Worm (Caenorhabditis elegans) whole organism, L2 larva: Measurements from ENCODE around the gene csc-1.

Experiments
- C34F6.9 ChIP-seq: fragments of 150-350 bp; optimal IDR thresholded peaks from 2 replicates; lab custom pipeline; 2014; ENCODE audit warnings: missing biosample characterization, missing genetic modification characterization
- F13H6.1 ChIP-seq: sonication (generic microtip); optimal IDR thresholded peaks from 2 replicates; lab custom pipeline; 2016; ENCODE audit warnings: missing genetic modification characterization, missing compliant biosample characterization
- R02D3.7 ChIP-seq: fragments of 150-350 bp; optimal IDR thresholded peaks from 2 replicates; lab custom pipeline; 2014; ENCODE audit warnings: missing biosample characterization, missing genetic modification characterization
- Y55F3AM.14 ChIP-seq: fragments of 200-800 bp; sonication (Bioruptor generic); optimal IDR thresholded peaks from 2 replicates; lab custom pipeline; 2018; ENCODE audit warnings: mild to moderate bottlenecking, missing genetic modification characterization, missing compliant biosample characterization
- ZK546.5 ChIP-seq: sonication (generic microtip); optimal IDR thresholded peaks from 2 replicates; lab custom pipeline; 2017; ENCODE audit warnings: missing biosample characterization, missing genetic modification characterization
- alr-1 ChIP-seq: fragments of 150-350 bp; optimal IDR thresholded peaks from 2 replicates; lab custom pipeline; 2014; ENCODE audit warnings: missing biosample characterization, missing genetic modification characterization
- aly-2 ChIP-seq: fragments of 150-350 bp; optimal IDR thresholded peaks from 2 replicates; lab custom pipeline; 2014; ENCODE audit warnings: missing biosample characterization, missing genetic modification characterization
- ama-1 ChIP-seq: fragments of 150-350 bp; optimal IDR thresholded peaks from 2 replicates; lab custom pipeline; 2018; ENCODE audit warnings: inconsistent platforms
- blmp-1 ChIP-seq: sonication (generic microtip); optimal IDR thresholded peaks from 2 replicates; lab custom pipeline; 2017; ENCODE audit warnings: missing genetic modification characterization, mild to moderate bottlenecking, missing compliant biosample characterization, antibody characterized with exemption, moderate library complexity; ENCODE audit not compliant: insufficient read depth
- ceh-16 ChIP-seq: fragments of 150-350 bp; optimal IDR thresholded peaks from 2 replicates; lab custom pipeline; 2014; ENCODE audit warnings: missing biosample characterization, missing genetic modification characterization
- ceh-82 ChIP-seq: fragments of 150-350 bp; optimal IDR thresholded peaks from 2 replicates; lab custom pipeline; 2014; ENCODE audit warnings: missing biosample characterization, missing genetic modification characterization
- crh-2 ChIP-seq: sonication (generic microtip); optimal IDR thresholded peaks from 2 replicates; lab custom pipeline; 2017; ENCODE audit warnings: missing biosample characterization, missing genetic modification characterization
- egl-27 ChIP-seq: sonication (generic microtip); optimal IDR thresholded peaks from 3 replicates; lab custom pipeline; 2017; ENCODE audit warnings: missing biosample characterization, missing genetic modification reagents, missing genetic modification characterization
- elt-1 ChIP-seq: fragments of 150-350 bp; optimal IDR thresholded peaks from 2 replicates; lab custom pipeline; 2014; ENCODE audit warnings: missing biosample characterization, missing genetic modification characterization
- elt-3 ChIP-seq: sonication (generic microtip); optimal IDR thresholded peaks from 2 replicates; lab custom pipeline; 2017; ENCODE audit warnings: missing biosample characterization, missing genetic modification characterization
- fos-1 ChIP-seq: fragments of 150-350 bp; optimal IDR thresholded peaks from 2 replicates; lab custom pipeline; 2014; ENCODE audit warnings: missing biosample characterization, missing genetic modification characterization
- gmeb-1 ChIP-seq: fragments of 150-350 bp; optimal IDR thresholded peaks from 2 replicates; lab custom pipeline; 2014; ENCODE audit warnings: missing biosample characterization, missing genetic modification characterization
- lin-11 ChIP-seq: fragments of 150-350 bp; sonication (generic microtip); optimal IDR thresholded peaks from 2 replicates; lab custom pipeline; 2014; ENCODE audit warnings: missing biosample characterization, missing genetic modification characterization, inconsistent platforms, mixed read lengths
- lin-13 ChIP-seq: fragments of 150-350 bp; optimal IDR thresholded peaks from 2 replicates; lab custom pipeline; 2014; ENCODE audit warnings: missing biosample characterization, missing genetic modification reagents, missing genetic modification characterization
- lsy-2 ChIP-seq, 2 experiments: fragments of 150-350 bp in 1 of 2; sonication (generic microtip) in 1 of 2; optimal IDR thresholded peaks; 2 replicates each; lab custom pipeline; 2014 to 2017; ENCODE audit warnings: missing biosample characterization in 2 of 2, missing genetic modification characterization in 2 of 2
- mbf-1 ChIP-seq: sonication (generic microtip); optimal IDR thresholded peaks from 2 replicates; lab custom pipeline; 2017; ENCODE audit warnings: missing biosample characterization, missing genetic modification characterization
- mdl-1 ChIP-seq, 2 experiments: fragments of 150-350 bp in 1 of 2; sonication (generic microtip) in 1 of 2; optimal IDR thresholded peaks; 2 replicates each; lab custom pipeline; 2017; ENCODE audit warnings: missing biosample characterization in 2 of 2, missing genetic modification characterization in 2 of 2
- nhr-10 ChIP-seq: sonication (generic microtip); optimal IDR thresholded peaks from 2 replicates; lab custom pipeline; 2017; ENCODE audit warnings: missing biosample characterization, missing genetic modification characterization
- nhr-11 ChIP-seq: fragments of 150-350 bp; optimal IDR thresholded peaks from 2 replicates; lab custom pipeline; 2014; ENCODE audit warnings: missing biosample characterization, missing genetic modification characterization
- nhr-12 ChIP-seq: fragments of 150-350 bp; optimal IDR thresholded peaks from 2 replicates; lab custom pipeline; 2014; ENCODE audit warnings: missing biosample characterization, missing genetic modification characterization
- nhr-21 ChIP-seq: fragments of 150-350 bp; optimal IDR thresholded peaks from 2 replicates; lab custom pipeline; 2014; ENCODE audit warnings: missing biosample characterization, missing genetic modification characterization
- nhr-237 ChIP-seq: fragments of 150-350 bp; optimal IDR thresholded peaks from 2 replicates; lab custom pipeline; 2014; ENCODE audit warnings: missing biosample characterization, missing genetic modification characterization
- nhr-25 ChIP-seq: fragments of 150-350 bp; sonication (generic microtip); optimal IDR thresholded peaks from 3 replicates; lab custom pipeline; 2014; ENCODE audit warnings: missing biosample characterization, missing genetic modification characterization
- nhr-6 ChIP-seq: fragments of 150-350 bp; optimal IDR thresholded peaks from 2 replicates; lab custom pipeline; 2014; ENCODE audit warnings: missing biosample characterization, missing genetic modification characterization
- nhr-77 ChIP-seq: fragments of 150-350 bp; optimal IDR thresholded peaks from 2 replicates; lab custom pipeline; 2014; ENCODE audit warnings: missing biosample characterization, missing genetic modification characterization
- peb-1 ChIP-seq: fragments of 150-350 bp; optimal IDR thresholded peaks from 2 replicates; lab custom pipeline; 2014; ENCODE audit warnings: missing biosample characterization, missing genetic modification characterization
- sem-4 ChIP-seq: fragments of 150-350 bp; optimal IDR thresholded peaks from 2 replicates; lab custom pipeline; 2014; ENCODE audit warnings: missing biosample characterization, missing genetic modification reagents, missing genetic modification characterization
- skn-1 ChIP-seq: sonication (generic microtip); optimal IDR thresholded peaks from 2 replicates; lab custom pipeline; 2017; ENCODE audit warnings: missing biosample characterization, missing genetic modification characterization
- snpc-4 ChIP-seq: fragments of 150-350 bp; optimal IDR thresholded peaks from 2 replicates; lab custom pipeline; 2014; ENCODE audit warnings: missing biosample characterization, missing genetic modification characterization
- unc-39 ChIP-seq: fragments of 150-350 bp; optimal IDR thresholded peaks from 2 replicates; lab custom pipeline; 2014; ENCODE audit warnings: missing biosample characterization, missing genetic modification characterization
- unc-55 ChIP-seq: fragments of 150-350 bp; sonication (generic microtip); optimal IDR thresholded peaks from 3 replicates; lab custom pipeline; 2014; ENCODE audit warnings: missing biosample characterization, missing genetic modification reagents, missing genetic modification characterization
- unc-62 ChIP-seq: fragments of 150-350 bp; optimal IDR thresholded peaks from 2 replicates; lab custom pipeline; 2014; ENCODE audit warnings: missing biosample characterization, missing genetic modification reagents, missing genetic modification characterization
- zag-1 ChIP-seq: fragments of 150-350 bp; optimal IDR thresholded peaks from 2 replicates; lab custom pipeline; 2014; ENCODE audit warnings: missing biosample characterization, missing genetic modification characterization
- ztf-1 ChIP-seq: fragments of 200-800 bp; sonication (Bioruptor generic); conservative IDR thresholded peaks from 2 replicates; pipeline ENCODE4 v1.3.6; 2022; ENCODE audit warnings: missing genetic modification characterization, missing compliant biosample characterization
- ztf-11 ChIP-seq: sonication (generic microtip); optimal IDR thresholded peaks from 2 replicates; lab custom pipeline; 2017; ENCODE audit warnings: missing biosample characterization, missing genetic modification characterization
- ztf-4 ChIP-seq: fragments of 150-350 bp; optimal IDR thresholded peaks from 2 replicates; lab custom pipeline; 2014; ENCODE audit warnings: missing biosample characterization, missing genetic modification characterization

The csc-1 gene

ce11 chrII:13547545-13547944, 49.2 kb upstream of the csc-1 start, which contains the start of gene ddl-2:
ddl-2 (minus strand) TSS chrII:13547645.
- no peak for TF ChIP-seq ceh-16
- TF ChIP-seq ceh-82 (tag; lab: Kevin White, UChicago), result no peak
- no peak for TF ChIP-seq unc-39
- TF ChIP-seq skn-1 (tag; lab: Kevin White, UChicago), result no peak
- TF ChIP-seq mbf-1 (tag; lab: Kevin White, UChicago), result no peak
- TF ChIP-seq ztf-4, result no peak
- TF ChIP-seq elt-1 (tag; lab: Kevin White, UChicago), result no peak
- TF ChIP-seq elt-3 (tag; lab: Kevin White, UChicago), result no peak
- no peak for TF ChIP-seq nhr-10 (tag; lab: Kevin White, UChicago)
- TF ChIP-seq ztf-11 (tag; lab: Kevin White, UChicago), result no peak
- TF ChIP-seq snpc-4, result no peak
- no peak for TF ChIP-seq alr-1 (tag; lab: Kevin White, UChicago)

- TF ChIP-seq snpc-4, result no peak
- TF ChIP-seq mbf-1 (tag; lab: Kevin White, UChicago), result no peak
- no peak for TF ChIP-seq skn-1 (tag; lab: Kevin White, UChicago)
- no peak for TF ChIP-seq ZK546.5 (tag; lab: Kevin White, UChicago)
- TF ChIP-seq gmeb-1 (tag; lab: Kevin White, UChicago), result no peak
- TF ChIP-seq nhr-237 (tag; lab: Kevin White, UChicago), result no peak
- no peak for TF ChIP-seq ceh-16
- TF ChIP-seq elt-1 (tag; lab: Kevin White, UChicago), result no peak
- TF ChIP-seq lin-13, result no peak
- TF ChIP-seq nhr-12 (tag; lab: Kevin White, UChicago), result no peak
These were observed 36.2 kb upstream of the csc-1 start for ce11 chrII:13560553-13560952.

- TF ChIP-seq snpc-4 (no peak), ama-1 (no peak), F13H6.1 (tag; lab: Kevin White, UChicago) (no peak), R02D3.7 (tag; lab: Kevin White, UChicago) (no peak), Y55F3AM.14 (GFP tag; lab: Kevin White, UChicago) (no peak)
- TF ChIP-seq, all 48 proteins: peak for 0
These were observed 28.9 kb upstream of the csc-1 start, which contains the start of gene Y48E1B.3 for ce11 chrII:13567871-13568270. Y48E1B.3 (minus strand) TSS chrII:13567971.

- TF ChIP-seq mdl-1 (tag; optimal IDR thresholded peaks at IDR 0.05; lab: Kevin White, UChicago) (no peak), unc-55 (GFP tag; lab: Kevin White, UChicago) (no peak), C34F6.9 (tag; lab: Kevin White, UChicago) (no peak), elt-1 (tag; lab: Kevin White, UChicago) (no peak), sem-4 (tag; lab: Kevin White, UChicago) (no peak), nhr-21 (tag; lab: Kevin White, UChicago) (no peak), fos-1 (tag; lab: Kevin White, UChicago) (no peak), nhr-11 (tag; lab: Kevin White, UChicago) (no peak)
These were observed 22.4 kb upstream of the csc-1 start for ce11 chrII:13574395-13574794.

- TF ChIP-seq nhr-25 (no peak), ztf-4 (no peak), ceh-82 (tag; lab: Kevin White, UChicago) (no peak), unc-62 (GFP tag; lab: Kevin White, UChicago) (no peak), alr-1 (tag; lab: Kevin White, UChicago) (no peak), ztf-1 (GFP tag; lab: Robert Waterston, UW) (no peak), lin-11 (tag; lab: Kevin White, UChicago) (peak; percentile 69), aly-2 (tag; lab: Kevin White, UChicago) (no peak), ZK546.5 (tag; lab: Kevin White, UChicago) (no peak), zag-1 (tag; lab: Kevin White, UChicago) (no peak), egl-27 (tag; lab: Kevin White, UChicago) (no peak), nhr-77 (tag; lab: Kevin White, UChicago) (no peak), Y55F3AM.14 (GFP tag; lab: Kevin White, UChicago) (no peak), skn-1 (tag; lab: Kevin White, UChicago) (no peak), nhr-6 (tag; lab: Kevin White, UChicago) (no peak), lsy-2 (tag; optimal IDR thresholded peaks at IDR 0.05; lab: Kevin White, UChicago) (peak; percentile 30 to 79), nhr-237 (tag; lab: Kevin White, UChicago) (no peak), lin-13 (peak; percentile 94), nhr-10 (tag; lab: Kevin White, UChicago) (no peak), unc-55 (GFP tag; lab: Kevin White, UChicago) (peak; percentile 96), nhr-12 (tag; lab: Kevin White, UChicago) (no peak), crh-2 (tag; lab: Kevin White, UChicago) (peak; percentile 68), fos-1 (tag; lab: Kevin White, UChicago) (peak; percentile 22), blmp-1 (tag; lab: Kevin White, UChicago) (no peak), gmeb-1 (tag; lab: Kevin White, UChicago) (peak; percentile 62), ztf-11 (tag; lab: Kevin White, UChicago) (no peak), nhr-21 (tag; lab: Kevin White, UChicago) (no peak), snpc-4 (peak; percentile 66), elt-3 (tag; lab: Kevin White, UChicago) (no peak), R02D3.7 (tag; lab: Kevin White, UChicago) (no peak), elt-1 (tag; lab: Kevin White, UChicago) (no peak), peb-1 (no peak)
These were observed 21.5 kb upstream of the csc-1 start, which contains the start of the genes mrpl-37 and lin-38 for ce11 chrII:13575018-13575948. mrpl-37 (minus strand) TSS chrII:13575068. lin-38 (plus strand) TSS chrII:13575925.
